Worm (Caenorhabditis elegans) whole organism, midembryonic: ENCODE measurements around the gene lys-1.

Source experiments
- flt-1 ChIP-seq: fragments of 200-800 bp; sonication (Bioruptor generic); IDR thresholded peaks from 2 replicates; pipeline ENCODE4 v1.3.6; 2022; ENCODE audit warnings: missing genetic modification characterization, missing compliant biosample characterization
- klf-2 ChIP-seq: fragments of 200-800 bp; sonication (Bioruptor generic); conservative IDR thresholded peaks from 2 replicates; pipeline ENCODE4 v1.3.6; 2022; ENCODE audit warnings: missing genetic modification reagents, missing genetic modification characterization, missing compliant biosample characterization
- ref-1 ChIP-seq: fragments of 200-800 bp; sonication (Bioruptor generic); conservative IDR thresholded peaks from 2 replicates; pipeline ENCODE4 v1.3.6; 2022; ENCODE audit warnings: missing genetic modification reagents, missing genetic modification characterization, missing compliant biosample characterization
- tab-1 ChIP-seq: fragments of 200-800 bp; sonication (Bioruptor generic); IDR thresholded peaks from 2 replicates; pipeline ENCODE4 v1.3.6; 2022; ENCODE audit warnings: missing genetic modification characterization, missing compliant biosample characterization
- ztf-23 ChIP-seq: fragments of 200-800 bp; sonication (Bioruptor generic); IDR thresholded peaks from 2 replicates; pipeline ENCODE4 v1.3.6; 2022; ENCODE audit warnings: missing genetic modification reagents, missing genetic modification characterization, missing compliant biosample characterization

DNA sequence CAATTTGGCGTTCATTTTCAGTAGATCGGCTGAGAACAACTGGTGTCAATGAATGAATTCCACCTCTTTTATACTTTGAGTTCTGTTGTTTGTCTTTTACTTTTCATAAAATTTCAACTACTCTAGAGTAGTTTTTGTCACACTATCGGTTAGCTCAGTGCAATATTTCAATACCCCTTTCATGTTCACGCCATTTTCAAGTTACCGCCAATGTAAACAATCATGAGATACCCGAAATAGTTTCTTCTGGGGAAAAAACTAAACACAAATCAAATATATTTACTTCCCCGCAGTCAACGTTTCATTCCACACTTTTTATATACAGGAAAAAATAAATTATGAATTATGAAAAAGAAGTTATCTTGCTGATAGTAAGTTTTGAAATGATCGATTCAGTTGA lies 49.3 kb upstream of the lys-1 start, which contains the start of gene fipr-4:
- no peak for TF ChIP-seq ztf-23 (GFP tag; lab: Robert Waterston, UW)
- no peak for TF ChIP-seq ref-1 (GFP tag; lab: Robert Waterston, UW)
- no peak for TF ChIP-seq klf-2
- no peak for TF ChIP-seq flt-1
- no peak for TF ChIP-seq tab-1 (GFP tag; lab: Robert Waterston, UW)
